Worm (Caenorhabditis elegans) whole organism, L2 larva: Measurements from ENCODE around the gene C17E7.9.
A peak's percentile ranks its signal among the peaks of the same experiment; 100 is the strongest.

ENCODE experiments used
- C34F6.9 ChIP-seq: fragments of 150-350 bp; optimal IDR thresholded peaks from 2 replicates; lab custom pipeline; 2014; ENCODE audit warnings: missing biosample characterization, missing genetic modification characterization
- F13H6.1 ChIP-seq: sonication (generic microtip); optimal IDR thresholded peaks from 2 replicates; lab custom pipeline; 2016; ENCODE audit warnings: missing genetic modification characterization, missing compliant biosample characterization
- R02D3.7 ChIP-seq: fragments of 150-350 bp; optimal IDR thresholded peaks from 2 replicates; lab custom pipeline; 2014; ENCODE audit warnings: missing biosample characterization, missing genetic modification characterization
- ZK546.5 ChIP-seq: sonication (generic microtip); optimal IDR thresholded peaks from 2 replicates; lab custom pipeline; 2017; ENCODE audit warnings: missing biosample characterization, missing genetic modification characterization
- alr-1 ChIP-seq: fragments of 150-350 bp; optimal IDR thresholded peaks from 2 replicates; lab custom pipeline; 2014; ENCODE audit warnings: missing biosample characterization, missing genetic modification characterization
- aly-2 ChIP-seq: fragments of 150-350 bp; optimal IDR thresholded peaks from 2 replicates; lab custom pipeline; 2014; ENCODE audit warnings: missing biosample characterization, missing genetic modification characterization
- ama-1 ChIP-seq: fragments of 150-350 bp; optimal IDR thresholded peaks from 2 replicates; lab custom pipeline; 2018; ENCODE audit warnings: inconsistent platforms
- blmp-1 ChIP-seq: sonication (generic microtip); optimal IDR thresholded peaks from 2 replicates; lab custom pipeline; 2017; ENCODE audit warnings: missing genetic modification characterization, mild to moderate bottlenecking, missing compliant biosample characterization, antibody characterized with exemption, moderate library complexity; ENCODE audit not compliant: insufficient read depth
- ceh-16 ChIP-seq: fragments of 150-350 bp; optimal IDR thresholded peaks from 2 replicates; lab custom pipeline; 2014; ENCODE audit warnings: missing biosample characterization, missing genetic modification characterization
- crh-2 ChIP-seq: sonication (generic microtip); optimal IDR thresholded peaks from 2 replicates; lab custom pipeline; 2017; ENCODE audit warnings: missing biosample characterization, missing genetic modification characterization
- dmd-4 ChIP-seq: sonication (generic microtip); optimal IDR thresholded peaks from 2 replicates; lab custom pipeline; 2017; ENCODE audit warnings: missing biosample characterization, missing genetic modification characterization
- elt-3 ChIP-seq: sonication (generic microtip); optimal IDR thresholded peaks from 2 replicates; lab custom pipeline; 2017; ENCODE audit warnings: missing biosample characterization, missing genetic modification characterization
- fos-1 ChIP-seq: fragments of 150-350 bp; optimal IDR thresholded peaks from 2 replicates; lab custom pipeline; 2014; ENCODE audit warnings: missing biosample characterization, missing genetic modification characterization
- lin-11 ChIP-seq: fragments of 150-350 bp; sonication (generic microtip); optimal IDR thresholded peaks from 2 replicates; lab custom pipeline; 2014; ENCODE audit warnings: missing biosample characterization, missing genetic modification characterization, inconsistent platforms, mixed read lengths
- lsy-2 ChIP-seq, 2 experiments: fragments of 150-350 bp in 1 of 2; sonication (generic microtip) in 1 of 2; optimal IDR thresholded peaks; 2 replicates each; lab custom pipeline; 2014 to 2017; ENCODE audit warnings: missing biosample characterization in 2 of 2, missing genetic modification characterization in 2 of 2
- mab-5 ChIP-seq: fragments of 150-350 bp; optimal IDR thresholded peaks from 2 replicates; lab custom pipeline; 2014; ENCODE audit warnings: missing biosample characterization, missing genetic modification characterization
- mbf-1 ChIP-seq: sonication (generic microtip); optimal IDR thresholded peaks from 2 replicates; lab custom pipeline; 2017; ENCODE audit warnings: missing biosample characterization, missing genetic modification characterization
- mdl-1 ChIP-seq, 2 experiments: fragments of 150-350 bp in 1 of 2; sonication (generic microtip) in 1 of 2; optimal IDR thresholded peaks; 2 replicates each; lab custom pipeline; 2017; ENCODE audit warnings: missing biosample characterization in 2 of 2, missing genetic modification characterization in 2 of 2
- nhr-11 ChIP-seq: fragments of 150-350 bp; optimal IDR thresholded peaks from 2 replicates; lab custom pipeline; 2014; ENCODE audit warnings: missing biosample characterization, missing genetic modification characterization
- nhr-12 ChIP-seq: fragments of 150-350 bp; optimal IDR thresholded peaks from 2 replicates; lab custom pipeline; 2014; ENCODE audit warnings: missing biosample characterization, missing genetic modification characterization
- nhr-21 ChIP-seq: fragments of 150-350 bp; optimal IDR thresholded peaks from 2 replicates; lab custom pipeline; 2014; ENCODE audit warnings: missing biosample characterization, missing genetic modification characterization
- nhr-237 ChIP-seq: fragments of 150-350 bp; optimal IDR thresholded peaks from 2 replicates; lab custom pipeline; 2014; ENCODE audit warnings: missing biosample characterization, missing genetic modification characterization
- nhr-25 ChIP-seq: fragments of 150-350 bp; sonication (generic microtip); optimal IDR thresholded peaks from 3 replicates; lab custom pipeline; 2014; ENCODE audit warnings: missing biosample characterization, missing genetic modification characterization
- nhr-6 ChIP-seq: fragments of 150-350 bp; optimal IDR thresholded peaks from 2 replicates; lab custom pipeline; 2014; ENCODE audit warnings: missing biosample characterization, missing genetic modification characterization
- nhr-77 ChIP-seq: fragments of 150-350 bp; optimal IDR thresholded peaks from 2 replicates; lab custom pipeline; 2014; ENCODE audit warnings: missing biosample characterization, missing genetic modification characterization
- sma-3 ChIP-seq: sonication (generic microtip); optimal IDR thresholded peaks from 2 replicates; lab custom pipeline; 2016; ENCODE audit warnings: missing genetic modification reagents, missing genetic modification characterization, missing compliant biosample characterization
- sma-9 ChIP-seq, 2 experiments: fragments of 150-350 bp in 1 of 2; sonication (generic microtip) in 1 of 2; optimal IDR thresholded peaks; 2 replicates each; lab custom pipeline; 2014 to 2016; ENCODE audit warnings: missing genetic modification characterization in 2 of 2, mild to moderate bottlenecking in 1 of 2, missing biosample characterization in 1 of 2, missing compliant biosample characterization in 1 of 2, missing genetic modification reagents in 1 of 2, moderate library complexity in 1 of 2
- snpc-4 ChIP-seq: fragments of 150-350 bp; optimal IDR thresholded peaks from 2 replicates; lab custom pipeline; 2014; ENCODE audit warnings: missing biosample characterization, missing genetic modification characterization
- unc-55 ChIP-seq: fragments of 150-350 bp; sonication (generic microtip); optimal IDR thresholded peaks from 3 replicates; lab custom pipeline; 2014; ENCODE audit warnings: missing biosample characterization, missing genetic modification reagents, missing genetic modification characterization
- zag-1 ChIP-seq: fragments of 150-350 bp; optimal IDR thresholded peaks from 2 replicates; lab custom pipeline; 2014; ENCODE audit warnings: missing biosample characterization, missing genetic modification characterization
- ztf-11 ChIP-seq: sonication (generic microtip); optimal IDR thresholded peaks from 2 replicates; lab custom pipeline; 2017; ENCODE audit warnings: missing biosample characterization, missing genetic modification characterization

Gene C17E7.9

DNA sequence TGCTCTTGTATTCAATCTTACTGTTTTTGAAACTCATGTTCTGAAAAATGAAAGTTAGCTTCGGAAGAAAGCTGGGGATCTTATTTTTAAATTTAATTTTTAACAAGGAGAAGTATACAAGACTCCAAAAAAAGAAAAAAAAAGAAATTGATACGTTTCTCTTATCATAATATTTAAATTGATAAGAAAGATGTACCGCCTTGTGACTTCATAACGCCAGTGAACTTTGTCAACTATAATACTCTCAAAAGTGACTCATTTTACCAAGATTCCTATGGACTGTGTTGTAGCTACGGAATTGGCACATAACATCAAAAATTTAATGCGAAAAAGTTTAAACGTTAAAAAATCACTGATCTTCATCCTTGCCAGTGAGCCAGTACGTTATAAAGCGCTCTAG lies 38.9 kb downstream of the C17E7.9 start:
- peak; percentile 86 for TF ChIP-seq fos-1 (tag; lab: Kevin White, UChicago)
- TF ChIP-seq ama-1, result no peak

DNA sequence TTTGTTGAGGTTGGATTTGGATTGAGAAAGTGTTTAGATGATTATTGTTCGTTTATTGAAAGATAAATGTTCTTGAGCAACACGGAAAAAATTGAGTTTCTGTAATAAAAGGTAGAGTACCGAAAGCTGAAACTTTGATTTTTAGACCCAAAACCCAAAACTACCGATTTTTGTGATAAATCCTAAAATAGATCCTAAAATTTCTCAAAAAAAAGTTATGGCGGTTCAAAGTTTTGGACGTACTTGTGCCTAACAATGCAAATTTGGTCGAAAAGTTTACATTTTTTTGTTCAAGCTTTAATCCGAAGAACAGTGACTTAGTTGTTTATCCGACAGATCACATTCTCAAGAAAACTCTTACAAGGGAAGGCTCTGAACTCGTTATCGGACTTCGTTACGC lies 43.4 kb downstream of the C17E7.9 start, which contains the start of gene nhr-185:
Gene nhr-185, minus strand, starts transcription at position 101 of the 400 bp plus-strand sequence.
- TF ChIP-seq zag-1 (no peak), ceh-16 (tag; lab: Kevin White, UChicago) (no peak), R02D3.7 (tag; lab: Kevin White, UChicago) (no peak), elt-3 (tag; lab: Kevin White, UChicago) (no peak), nhr-6 (tag; lab: Kevin White, UChicago) (no peak), aly-2 (tag; lab: Kevin White, UChicago) (no peak), ztf-11 (tag; lab: Kevin White, UChicago) (no peak), mdl-1 (tag; optimal IDR thresholded peaks at IDR 0.05; lab: Kevin White, UChicago) (no peak), snpc-4 (tag; lab: Kevin White, UChicago) (no peak), alr-1 (tag; lab: Kevin White, UChicago) (no peak), ZK546.5 (no peak), C34F6.9 (tag; lab: Kevin White, UChicago) (no peak), fos-1 (tag; lab: Kevin White, UChicago) (no peak), sma-3 (GFP tag; lab: Kevin White, UChicago) (no peak), nhr-11 (tag; lab: Kevin White, UChicago) (no peak), nhr-21 (tag; lab: Kevin White, UChicago) (no peak), crh-2 (tag; lab: Kevin White, UChicago) (no peak), mbf-1 (no peak), nhr-25 (tag; lab: Kevin White, UChicago) (no peak)

- TF ChIP-seq F13H6.1 (no peak), sma-9 (GFP tag; optimal IDR thresholded peaks at IDR 0.05; lab: Kevin White, UChicago) (peak; percentile 27), sma-9 (tag; optimal IDR thresholded peaks at IDR 0.05; lab: Kevin White, UChicago) (no peak), mab-5 (no peak), fos-1 (tag; lab: Kevin White, UChicago) (peak; percentile 38), zag-1 (no peak), nhr-12 (no peak), blmp-1 (tag; lab: Kevin White, UChicago) (no peak), unc-55 (GFP tag; lab: Kevin White, UChicago) (no peak), nhr-77 (tag; lab: Kevin White, UChicago) (no peak)
Measured at ce11 chrV:3843926-3844325, 46.7 kb downstream of the C17E7.9 start, which contains the start of gene ugt-32. Gene ugt-32, minus strand, starts transcription at chrV:3844007.

ce11 chrV:3841462-3841861 lies 49.2 kb downstream of the C17E7.9 start:
- TF ChIP-seq nhr-237 (tag; lab: Kevin White, UChicago) (no peak), lin-11 (tag; lab: Kevin White, UChicago) (no peak), fos-1 (tag; lab: Kevin White, UChicago) (peak; percentile 53), lsy-2 (tag; optimal IDR thresholded peaks at IDR 0.05; lab: Kevin White, UChicago) (no peak), ama-1 (no peak), dmd-4 (tag; lab: Kevin White, UChicago) (no peak)
